Worm (Caenorhabditis elegans) whole organism, mixed stage, embryonic: ENCODE data around the gene R09D1.14.

Source experiments
- blmp-1 ChIP-seq: fragments of 150-350 bp; optimal IDR thresholded peaks from 2 replicates; lab custom pipeline; 2014; ENCODE audit warnings: missing biosample characterization, missing genetic modification characterization
- ceh-39 ChIP-seq: fragments of 150-350 bp; optimal IDR thresholded peaks from 2 replicates; lab custom pipeline; 2014; ENCODE audit warnings: missing biosample characterization, missing genetic modification characterization
- ceh-83 ChIP-seq: fragments of 200-800 bp; sonication (Bioruptor generic); optimal IDR thresholded peaks from 2 replicates; lab custom pipeline; 2018; ENCODE audit warnings: mild to moderate bottlenecking, missing genetic modification characterization, missing compliant biosample characterization
- ces-1 ChIP-seq: fragments of 150-350 bp; optimal IDR thresholded peaks from 2 replicates; lab custom pipeline; 2014; ENCODE audit warnings: missing biosample characterization, missing genetic modification reagents, missing genetic modification characterization
- cnd-1 ChIP-seq: fragments of 200-800 bp; sonication (Bioruptor generic); optimal IDR thresholded peaks from 2 replicates; lab custom pipeline; 2018; ENCODE audit warnings: mild to moderate bottlenecking, missing genetic modification characterization, missing compliant biosample characterization
- drap-1 ChIP-seq: fragments of 200-800 bp; sonication (Bioruptor generic); optimal IDR thresholded peaks from 3 replicates; lab custom pipeline; 2018; ENCODE audit warnings: mild to moderate bottlenecking, missing genetic modification characterization, missing compliant biosample characterization
- flh-1 ChIP-seq: fragments of 200-800 bp; sonication (Bioruptor generic); optimal IDR thresholded peaks from 2 replicates; lab custom pipeline; 2018; ENCODE audit warnings: mild to moderate bottlenecking, missing genetic modification characterization, moderate library complexity, missing compliant biosample characterization
- ham-2 ChIP-seq: fragments of 200-800 bp; sonication (Bioruptor generic); optimal IDR thresholded peaks from 2 replicates; lab custom pipeline; 2018; ENCODE audit warnings: mild to moderate bottlenecking, missing genetic modification characterization, missing compliant biosample characterization
- hlh-1 ChIP-seq: fragments of 150-350 bp; optimal IDR thresholded peaks from 2 replicates; lab custom pipeline; 2014; ENCODE audit warnings: missing biosample characterization, missing genetic modification reagents, missing genetic modification characterization
- lin-13 ChIP-seq: fragments of 150-350 bp; optimal IDR thresholded peaks from 2 replicates; lab custom pipeline; 2014; ENCODE audit warnings: missing biosample characterization, missing genetic modification characterization
- lin-32 ChIP-seq: fragments of 200-800 bp; sonication (Bioruptor generic); optimal IDR thresholded peaks from 2 replicates; lab custom pipeline; 2018; ENCODE audit warnings: mild to moderate bottlenecking, missing genetic modification characterization, missing compliant biosample characterization
- lsy-2 ChIP-seq: fragments of 150-350 bp; optimal IDR thresholded peaks from 2 replicates; lab custom pipeline; 2014; ENCODE audit warnings: missing biosample characterization, missing genetic modification characterization
- mab-5 ChIP-seq: fragments of 150-350 bp; optimal IDR thresholded peaks from 2 replicates; lab custom pipeline; 2014; ENCODE audit warnings: missing biosample characterization, missing genetic modification characterization
- mep-1 ChIP-seq: fragments of 150-350 bp; optimal IDR thresholded peaks from 2 replicates; lab custom pipeline; 2017; ENCODE audit warnings: missing biosample characterization, missing genetic modification reagents, missing genetic modification characterization, inconsistent platforms
- mls-2 ChIP-seq: sonication (generic microtip); optimal IDR thresholded peaks from 2 replicates; lab custom pipeline; 2016; ENCODE audit warnings: mild to moderate bottlenecking, missing genetic modification characterization, moderate library complexity, missing compliant biosample characterization
- nhr-12 ChIP-seq: fragments of 150-350 bp; optimal IDR thresholded peaks from 2 replicates; lab custom pipeline; 2014; ENCODE audit warnings: missing biosample characterization, missing genetic modification characterization
- nhr-2 ChIP-seq: fragments of 150-350 bp; optimal IDR thresholded peaks from 2 replicates; lab custom pipeline; 2014; ENCODE audit warnings: missing biosample characterization, missing genetic modification characterization
- nhr-237 ChIP-seq: fragments of 150-350 bp; optimal IDR thresholded peaks from 2 replicates; lab custom pipeline; 2014; ENCODE audit warnings: missing biosample characterization, missing genetic modification characterization
- nhr-28 ChIP-seq: fragments of 150-350 bp; optimal IDR thresholded peaks from 2 replicates; lab custom pipeline; 2014; ENCODE audit warnings: missing biosample characterization, missing genetic modification characterization
- nhr-76 ChIP-seq: sonication (generic microtip); optimal IDR thresholded peaks from 2 replicates; lab custom pipeline; 2017; ENCODE audit warnings: missing biosample characterization, missing genetic modification characterization
- pha-4 ChIP-seq: fragments of 150-350 bp; optimal IDR thresholded peaks from 2 replicates; lab custom pipeline; 2018; ENCODE audit warnings: missing biosample characterization, missing genetic modification reagents, missing genetic modification characterization
- sem-2 ChIP-seq: fragments of 200-800 bp; sonication (Bioruptor generic); optimal IDR thresholded peaks from 2 replicates; lab custom pipeline; 2018; ENCODE audit warnings: mild to moderate bottlenecking, missing genetic modification characterization, missing compliant biosample characterization
- tbx-8 ChIP-seq: fragments of 200-800 bp; sonication (Bioruptor generic); optimal IDR thresholded peaks from 2 replicates; lab custom pipeline; 2018; ENCODE audit warnings: mild to moderate bottlenecking, missing genetic modification characterization, moderate library complexity, missing compliant biosample characterization
- unc-120 ChIP-seq: sonication (generic microtip); optimal IDR thresholded peaks from 2 replicates; lab custom pipeline; 2017; ENCODE audit warnings: missing genetic modification characterization, missing compliant biosample characterization; ENCODE audit not compliant: poor library complexity, severe bottlenecking
- unc-39 ChIP-seq: fragments of 150-350 bp; optimal IDR thresholded peaks from 2 replicates; lab custom pipeline; 2014; ENCODE audit warnings: missing biosample characterization, missing genetic modification characterization
- unc-62 ChIP-seq: fragments of 150-350 bp; optimal IDR thresholded peaks from 2 replicates; lab custom pipeline; 2014; ENCODE audit warnings: missing biosample characterization, missing genetic modification reagents, missing genetic modification characterization
- zip-8 ChIP-seq: fragments of 150-350 bp; optimal IDR thresholded peaks from 2 replicates; lab custom pipeline; 2014; ENCODE audit warnings: missing biosample characterization, missing genetic modification characterization
- ztf-11 ChIP-seq: fragments of 150-350 bp; optimal IDR thresholded peaks from 2 replicates; lab custom pipeline; 2014; ENCODE audit warnings: missing biosample characterization, missing genetic modification characterization

Gene R09D1.14

DNA sequence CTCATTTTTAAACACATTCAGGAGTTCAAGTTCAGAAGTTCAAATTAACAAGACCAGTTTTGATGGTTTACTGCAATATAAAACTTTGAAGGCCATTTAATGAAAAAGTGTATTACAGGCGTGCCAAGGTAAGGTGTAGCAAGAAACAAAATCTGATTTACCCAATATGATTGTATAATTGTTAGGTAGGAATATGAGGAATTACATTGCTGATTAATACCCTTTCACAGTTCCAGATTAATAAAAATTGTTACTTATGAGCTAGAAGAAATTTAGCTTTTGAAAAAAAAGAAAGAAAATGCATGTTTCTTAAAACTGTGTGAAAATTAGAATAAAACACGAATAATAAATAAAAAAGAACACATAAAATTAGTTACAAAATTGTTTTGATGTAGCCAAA, 25.8 kb downstream of the R09D1.14 start, which contains the start of gene kin-15:
Gene kin-15 (minus strand): TSS at position 101 of the 400 bp plus-strand sequence.
- TF ChIP-seq blmp-1 (tag; lab: Kevin White, UChicago) (no peak), nhr-28 (tag; lab: Kevin White, UChicago) (no peak), hlh-1 (tag; lab: Kevin White, UChicago) (no peak), mab-5 (no peak), nhr-2 (tag; lab: Kevin White, UChicago) (no peak), mls-2 (tag; lab: Kevin White, UChicago) (no peak), lsy-2 (no peak)

DNA sequence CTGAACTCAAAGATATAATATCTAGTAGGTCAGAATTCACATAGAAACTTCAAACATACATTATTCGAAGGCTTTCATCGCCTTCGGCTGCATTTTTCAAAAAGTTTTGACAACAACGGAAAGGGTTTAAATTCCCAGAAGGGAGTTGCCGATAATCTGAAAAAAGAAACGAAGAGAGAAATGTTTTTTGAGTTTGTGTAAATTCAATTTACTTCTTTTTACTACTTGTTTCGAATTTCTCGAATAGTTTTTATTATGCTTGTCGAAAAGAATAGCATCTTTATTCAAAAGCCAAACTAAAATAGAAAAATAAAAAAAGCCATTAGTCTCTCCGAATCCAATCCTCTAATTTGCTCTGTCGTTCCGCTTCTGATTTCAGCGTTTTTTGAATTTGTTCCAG, 28.2 kb downstream of the R09D1.14 start:
- TF ChIP-seq lin-32 (GFP tag; lab: Kevin White, UChicago) (no peak), ces-1 (GFP tag; lab: Kevin White, UChicago) (peak; percentile 27), nhr-237 (tag; lab: Kevin White, UChicago) (no peak), flh-1 (GFP tag; lab: Kevin White, UChicago) (no peak)

- TF ChIP-seq cnd-1 (tag; lab: Kevin White, UChicago) (no peak), blmp-1 (tag; lab: Kevin White, UChicago) (no peak), hlh-1 (tag; lab: Kevin White, UChicago) (no peak), ceh-39 (tag; lab: Kevin White, UChicago) (no peak), nhr-237 (tag; lab: Kevin White, UChicago) (no peak), zip-8 (tag; lab: Kevin White, UChicago) (no peak), ztf-11 (tag; lab: Kevin White, UChicago) (no peak), flh-1 (GFP tag; lab: Kevin White, UChicago) (no peak), unc-39 (tag; lab: Kevin White, UChicago) (no peak), lsy-2 (no peak), mep-1 (no peak), nhr-76 (tag; lab: Kevin White, UChicago) (no peak), nhr-2 (tag; lab: Kevin White, UChicago) (no peak), sem-2 (GFP tag; lab: Kevin White, UChicago) (no peak), unc-62 (GFP tag; lab: Kevin White, UChicago) (no peak), drap-1 (GFP tag; lab: Kevin White, UChicago) (no peak)
Observed at ce11 chrII:9427644-9428043, 31.7 kb downstream of the R09D1.14 start, which contains the start of gene M176.5. Gene M176.5 (minus strand): TSS chrII:9427744.

- TF ChIP-seq lin-13 (tag; lab: Kevin White, UChicago) (no peak), nhr-12 (no peak), nhr-76 (tag; lab: Kevin White, UChicago) (no peak), ham-2 (GFP tag; lab: Kevin White, UChicago) (no peak), nhr-2 (tag; lab: Kevin White, UChicago) (no peak), unc-120 (tag; lab: Kevin White, UChicago) (no peak), mls-2 (tag; lab: Kevin White, UChicago) (no peak), lin-32 (GFP tag; lab: Kevin White, UChicago) (no peak), hlh-1 (tag; lab: Kevin White, UChicago) (no peak), ceh-83 (no peak), zip-8 (tag; lab: Kevin White, UChicago) (no peak), pha-4 (tag; lab: Kevin White, UChicago) (no peak)
Observed at ce11 chrII:9426076-9426475, 33.3 kb downstream of the R09D1.14 start, which contains the start of gene M176.10. Gene M176.10 (minus strand): TSS chrII:9426176.

DNA sequence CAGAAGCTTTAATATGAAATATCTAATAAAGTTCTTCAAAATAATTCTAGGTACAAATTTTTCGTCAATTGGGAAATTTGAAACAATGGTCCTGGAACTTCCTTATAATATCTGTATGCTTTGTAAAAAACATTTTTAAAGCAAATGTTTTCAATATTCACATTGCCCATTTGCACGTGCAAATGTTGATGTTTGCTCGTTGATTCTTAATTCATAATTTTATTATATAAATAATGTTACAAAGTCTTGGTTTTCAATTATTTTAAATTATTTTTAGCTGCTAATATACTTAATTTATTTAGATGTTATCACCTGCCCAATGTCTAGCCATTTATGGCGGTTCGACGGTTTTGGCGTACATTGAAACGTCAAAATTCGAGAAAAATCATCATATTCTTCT, 37.4 kb downstream of the R09D1.14 start, which contains the start of gene M176.11:
Gene M176.11 (plus strand): TSS at position 301 of the 400 bp plus-strand sequence.
- TF ChIP-seq mep-1 = no peak
- TF ChIP-seq blmp-1 (tag; lab: Kevin White, UChicago) = no peak
- no peak for TF ChIP-seq mls-2 (tag; lab: Kevin White, UChicago)
- no peak for TF ChIP-seq ceh-83
- no peak for TF ChIP-seq lin-13 (tag; lab: Kevin White, UChicago)
- no peak for TF ChIP-seq ces-1 (GFP tag; lab: Kevin White, UChicago)
- no peak for TF ChIP-seq nhr-12
- no peak for TF ChIP-seq lsy-2
- TF ChIP-seq tbx-8 (GFP tag; lab: Kevin White, UChicago) = no peak
- no peak for TF ChIP-seq zip-8 (tag; lab: Kevin White, UChicago)
- no peak for TF ChIP-seq hlh-1 (tag; lab: Kevin White, UChicago)
- TF ChIP-seq mab-5 = no peak
- TF ChIP-seq cnd-1 (tag; lab: Kevin White, UChicago) = no peak
